Worm (Caenorhabditis elegans) whole organism, late embryonic: ENCODE results near the gene F28A10.7.

Experiments
- C08G9.2 ChIP-seq: sonication (generic microtip); optimal IDR thresholded peaks from 2 replicates; lab custom pipeline; 2016; ENCODE audit warnings: mild to moderate bottlenecking, missing genetic modification characterization, moderate library complexity, missing compliant biosample characterization
- C38D4.7 ChIP-seq: fragments of 200-800 bp; sonication (Bioruptor generic); optimal IDR thresholded peaks from 2 replicates; lab custom pipeline; 2018; ENCODE audit warnings: mild to moderate bottlenecking, missing genetic modification characterization, moderate library complexity, missing compliant biosample characterization
- F13H6.1 ChIP-seq: sonication (generic microtip); optimal IDR thresholded peaks from 2 replicates; lab custom pipeline; 2016; ENCODE audit warnings: missing genetic modification characterization, missing compliant biosample characterization
- K02D7.2 ChIP-seq: sonication (generic microtip); optimal IDR thresholded peaks from 2 replicates; lab custom pipeline; 2017; ENCODE audit warnings: mild to moderate bottlenecking, missing genetic modification characterization, missing compliant biosample characterization
- K09A11.1 ChIP-seq: sonication (generic microtip); optimal IDR thresholded peaks from 2 replicates; lab custom pipeline; 2017; ENCODE audit warnings: antibody characterized with exemption, mild to moderate bottlenecking, missing genetic modification characterization, missing compliant biosample characterization; ENCODE audit not compliant: insufficient read depth
- T23F11.4 ChIP-seq: fragments of 200-800 bp; sonication (Bioruptor generic); optimal IDR thresholded peaks from 2 replicates; lab custom pipeline; 2018; ENCODE audit warnings: mild to moderate bottlenecking, missing genetic modification characterization, missing compliant biosample characterization
- ahr-1 ChIP-seq: sonication (generic microtip); optimal IDR thresholded peaks from 2 replicates; lab custom pipeline; 2016; ENCODE audit warnings: missing genetic modification characterization, missing compliant biosample characterization
- ama-1 ChIP-seq: fragments of 150-350 bp; optimal IDR thresholded peaks from 2 replicates; lab custom pipeline; 2014
- ceh-14 ChIP-seq: sonication (generic microtip); optimal IDR thresholded peaks from 2 replicates; lab custom pipeline; 2016; ENCODE audit warnings: missing genotype, missing genetic modification characterization, missing compliant biosample characterization
- ceh-2 ChIP-seq: sonication (generic microtip); optimal IDR thresholded peaks from 2 replicates; lab custom pipeline; 2016; ENCODE audit warnings: missing genotype, missing genetic modification characterization, missing compliant biosample characterization
- ceh-31 ChIP-seq: sonication (generic microtip); optimal IDR thresholded peaks from 2 replicates; lab custom pipeline; 2016; ENCODE audit warnings: missing genetic modification characterization, missing compliant biosample characterization
- ceh-45 ChIP-seq: fragments of 200-800 bp; sonication (Bioruptor generic); IDR thresholded peaks from 2 replicates; pipeline ENCODE4 v1.3.6; 2022; ENCODE audit warnings: missing genetic modification reagents, missing genetic modification characterization, missing compliant biosample characterization
- ceh-48 ChIP-seq: sonication (generic microtip); optimal IDR thresholded peaks from 2 replicates; lab custom pipeline; 2016; ENCODE audit warnings: missing genetic modification characterization, inconsistent platforms, missing compliant biosample characterization
- ceh-6 ChIP-seq: fragments of 200-800 bp; sonication (Bioruptor generic); optimal IDR thresholded peaks from 2 replicates; lab custom pipeline; 2018; ENCODE audit warnings: mild to moderate bottlenecking, missing genetic modification characterization, missing compliant biosample characterization
- che-1 ChIP-seq: sonication (generic microtip); optimal IDR thresholded peaks from 2 replicates; lab custom pipeline; 2016; ENCODE audit warnings: mild to moderate bottlenecking, missing genetic modification characterization, missing compliant biosample characterization
- dmd-4 ChIP-seq: sonication (generic microtip); optimal IDR thresholded peaks from 2 replicates; lab custom pipeline; 2016; ENCODE audit warnings: borderline replicate concordance, missing genetic modification characterization, missing compliant biosample characterization
- dve-1 ChIP-seq: sonication (generic microtip); optimal IDR thresholded peaks from 2 replicates; lab custom pipeline; 2017; ENCODE audit warnings: antibody characterized with exemption, mild to moderate bottlenecking, missing genetic modification characterization, missing compliant biosample characterization
- elt-2 ChIP-seq: sonication (generic microtip); optimal IDR thresholded peaks from 2 replicates; lab custom pipeline; 2016; ENCODE audit warnings: missing genetic modification reagents, missing genetic modification characterization, missing compliant biosample characterization
- ets-4 ChIP-seq: sonication (generic microtip); optimal IDR thresholded peaks from 2 replicates; lab custom pipeline; 2016; ENCODE audit warnings: missing genetic modification characterization, missing compliant biosample characterization
- eyg-1 ChIP-seq: sonication (generic microtip); optimal IDR thresholded peaks from 2 replicates; lab custom pipeline; 2016; ENCODE audit warnings: missing genotype, missing genetic modification characterization, missing compliant biosample characterization
- fkh-10 ChIP-seq: fragments of 150-350 bp; optimal IDR thresholded peaks from 2 replicates; lab custom pipeline; 2014; ENCODE audit warnings: missing biosample characterization, missing genetic modification reagents, missing genetic modification characterization
- hlh-8 ChIP-seq: sonication (generic microtip); optimal IDR thresholded peaks from 2 replicates; lab custom pipeline; 2016; ENCODE audit warnings: missing genotype, missing genetic modification characterization, missing compliant biosample characterization
- npax-4 ChIP-seq: sonication (generic microtip); optimal IDR thresholded peaks from 2 replicates; lab custom pipeline; 2016; ENCODE audit warnings: missing genetic modification characterization, missing compliant biosample characterization
- pag-3 ChIP-seq: sonication (generic microtip); optimal IDR thresholded peaks from 2 replicates; lab custom pipeline; 2016; ENCODE audit warnings: missing compliant biosample characterization, missing genetic modification characterization, borderline replicate concordance
- pqm-1 ChIP-seq: sonication (generic microtip); optimal IDR thresholded peaks from 2 replicates; lab custom pipeline; 2016; ENCODE audit warnings: missing genetic modification characterization, missing compliant biosample characterization
- pros-1 ChIP-seq: fragments of 150-350 bp; optimal IDR thresholded peaks from 2 replicates; lab custom pipeline; 2014; ENCODE audit warnings: missing biosample characterization, missing genetic modification reagents, missing genetic modification characterization
- ref-2 ChIP-seq: sonication (generic microtip); optimal IDR thresholded peaks from 2 replicates; lab custom pipeline; 2016; ENCODE audit warnings: missing genetic modification characterization, missing compliant biosample characterization
- rnt-1 ChIP-seq: sonication (generic microtip); optimal IDR thresholded peaks from 2 replicates; lab custom pipeline; 2016; ENCODE audit warnings: missing genetic modification characterization, missing compliant biosample characterization
- sox-4 ChIP-seq: sonication (generic microtip); optimal IDR thresholded peaks from 2 replicates; lab custom pipeline; 2017; ENCODE audit warnings: mild to moderate bottlenecking, missing genetic modification characterization, inconsistent platforms, missing compliant biosample characterization
- ttx-3 ChIP-seq: sonication (generic microtip); optimal IDR thresholded peaks from 2 replicates; lab custom pipeline; 2016; ENCODE audit warnings: missing genetic modification reagents, missing genetic modification characterization, missing compliant biosample characterization
- unc-3 ChIP-seq, 2 experiments: fragments of 200-800 bp in 1 of 2; sonication (Bioruptor generic) in 1 of 2; sonication (generic microtip) in 1 of 2; conservative IDR thresholded peaks in 1 of 2; optimal IDR thresholded peaks in 1 of 2; 2 replicates each; pipeline versions ENCODE4 v1.3.6 to Lab custom; 2016 to 2022; ENCODE audit warnings: missing compliant biosample characterization in 2 of 2, missing genetic modification characterization in 2 of 2, missing genetic modification reagents in 1 of 2
- unc-42 ChIP-seq: sonication (generic microtip); optimal IDR thresholded peaks from 2 replicates; lab custom pipeline; 2016; ENCODE audit warnings: missing genotype, missing genetic modification characterization, missing compliant biosample characterization
- unc-55 ChIP-seq: sonication (generic microtip); optimal IDR thresholded peaks from 2 replicates; lab custom pipeline; 2017; ENCODE audit warnings: missing biosample characterization, missing genetic modification reagents, missing genetic modification characterization
- unc-86 ChIP-seq: sonication (generic microtip); optimal IDR thresholded peaks from 2 replicates; lab custom pipeline; 2016; ENCODE audit warnings: missing genetic modification characterization, missing compliant biosample characterization
- zip-5 ChIP-seq: sonication (generic microtip); optimal IDR thresholded peaks from 2 replicates; lab custom pipeline; 2016; ENCODE audit warnings: missing genetic modification characterization, missing compliant biosample characterization

The F28A10.7 gene

DNA sequence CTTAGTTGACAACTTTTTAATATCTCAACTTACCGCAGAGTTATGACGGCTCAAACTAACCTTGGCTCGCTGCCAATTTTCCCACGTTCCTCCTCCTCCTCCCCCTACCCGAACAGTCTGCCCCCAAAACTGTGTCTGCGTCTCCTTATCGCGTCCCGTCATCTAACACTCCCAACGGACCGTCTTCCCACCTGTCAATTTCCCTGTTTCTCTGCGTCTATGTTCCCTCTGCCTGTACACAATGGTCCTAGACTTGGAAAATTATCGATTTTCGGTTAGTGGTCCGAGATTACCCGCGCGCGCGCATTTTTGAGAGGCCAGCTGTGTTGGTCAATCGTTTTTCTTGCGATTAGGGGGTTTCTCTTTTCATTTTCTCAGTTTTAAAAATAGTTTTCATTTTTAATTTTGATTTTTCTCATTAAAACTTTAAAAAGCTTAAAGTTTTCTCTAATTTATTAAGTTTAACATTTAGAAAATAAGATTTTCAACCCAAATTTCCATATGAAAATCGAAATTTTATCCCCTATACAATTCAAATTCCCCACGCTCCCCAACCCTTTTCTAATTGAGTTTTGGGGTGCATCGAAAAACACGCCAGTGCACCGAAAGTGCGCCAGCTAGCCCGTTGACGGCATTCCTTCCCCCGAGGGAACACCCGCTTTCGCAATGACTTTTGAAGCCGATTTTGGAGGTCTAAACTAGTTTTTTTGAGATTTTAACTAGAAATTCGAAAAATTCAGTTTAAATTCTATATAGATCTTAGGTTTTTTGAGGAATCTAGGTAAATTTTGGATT is 27.7 kb upstream of the F28A10.7 start, which contains the start of gene alg-2:
alg-2 (plus strand) TSS at position 220 of the 795 bp plus-strand sequence.
- peak; percentile 53 for TF ChIP-seq elt-2 (tag; lab: Kevin White, UChicago)
- TF ChIP-seq unc-42: peak; percentile 91
- TF ChIP-seq pqm-1 (tag; lab: Kevin White, UChicago): no peak
- peak; percentile 15 for TF ChIP-seq ets-4
- no peak for TF ChIP-seq pros-1 (tag; lab: Kevin White, UChicago)
- no peak for TF ChIP-seq rnt-1 (tag; lab: Kevin White, UChicago)
- TF ChIP-seq unc-55 (GFP tag; lab: Kevin White, UChicago): peak; percentile 28
- TF ChIP-seq ama-1 (lab: Kevin White, UChicago): no peak
- TF ChIP-seq ceh-48 (tag; lab: Kevin White, UChicago): peak; percentile 67
- TF ChIP-seq ahr-1: no peak
- peak; percentile 27 for TF ChIP-seq K02D7.2 (tag; lab: Kevin White, UChicago)
- peak; percentile 1 for TF ChIP-seq ceh-31 (tag; lab: Kevin White, UChicago)
- TF ChIP-seq ceh-2 (tag; lab: Kevin White, UChicago): no peak
- TF ChIP-seq unc-3 (GFP tag; conservative IDR thresholded peaks at IDR 0.05; lab: Robert Waterston, UW): peak; percentile 48; the same call in 1 of the 2 replicates
- peak; percentile 82 for TF ChIP-seq unc-3 (tag; optimal IDR thresholded peaks at IDR 0.05; lab: Kevin White, UChicago)
- no peak for TF ChIP-seq npax-4 (tag; lab: Kevin White, UChicago)
- TF ChIP-seq che-1 (tag; lab: Kevin White, UChicago): peak; percentile 26
- no peak for TF ChIP-seq zip-5 (tag; lab: Kevin White, UChicago)
- peak; percentile 52 for TF ChIP-seq ref-2 (tag; lab: Kevin White, UChicago)
- no peak for TF ChIP-seq unc-86 (tag; lab: Kevin White, UChicago)
- no peak for TF ChIP-seq K09A11.1 (tag; lab: Kevin White, UChicago)
- no peak for TF ChIP-seq dmd-4 (tag; lab: Kevin White, UChicago)
- peak; percentile 7 for TF ChIP-seq ceh-14
- no peak for TF ChIP-seq eyg-1
- TF ChIP-seq ceh-6 (GFP tag; lab: Kevin White, UChicago): no peak

DNA sequence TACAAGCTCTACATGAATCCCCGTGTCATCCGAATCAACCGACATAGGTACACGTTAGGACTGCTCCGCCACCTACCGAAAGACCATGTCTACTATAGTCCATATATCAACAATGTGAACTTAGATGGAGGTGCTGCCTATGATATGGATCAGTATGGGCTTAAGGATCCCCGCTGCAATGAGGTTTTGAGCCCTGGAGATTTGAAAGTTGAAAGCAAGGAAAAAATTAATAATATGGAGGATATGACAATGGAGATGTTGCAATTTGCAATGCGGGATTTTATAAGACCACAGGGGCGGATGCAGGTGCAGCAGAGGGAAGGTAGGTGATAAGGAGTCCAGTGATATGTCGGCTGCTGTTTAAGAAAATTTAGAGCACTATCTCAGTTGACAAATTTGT is 23.8 kb upstream of the F28A10.7 start:
- TF ChIP-seq hlh-8 (tag; lab: Kevin White, UChicago) (no peak), ceh-45 (GFP tag; lab: Robert Waterston, UW) (no peak), ceh-6 (GFP tag; lab: Kevin White, UChicago) (no peak), unc-3 (GFP tag; conservative IDR thresholded peaks at IDR 0.05; lab: Robert Waterston, UW) (no peak), unc-3 (tag; optimal IDR thresholded peaks at IDR 0.05; lab: Kevin White, UChicago) (no peak), pag-3 (tag; lab: Kevin White, UChicago) (no peak), ama-1 (lab: Kevin White, UChicago) (no peak), che-1 (tag; lab: Kevin White, UChicago) (no peak), dmd-4 (tag; lab: Kevin White, UChicago) (no peak), ref-2 (tag; lab: Kevin White, UChicago) (no peak), unc-42 (no peak), C08G9.2 (tag; lab: Kevin White, UChicago) (no peak), F13H6.1 (no peak), dve-1 (tag; lab: Kevin White, UChicago) (no peak), fkh-10 (GFP tag; lab: Kevin White, UChicago) (no peak), ttx-3 (tag; lab: Kevin White, UChicago) (no peak), sox-4 (tag; lab: Kevin White, UChicago) (no peak), T23F11.4 (GFP tag; lab: Kevin White, UChicago) (no peak), C38D4.7 (GFP tag; lab: Kevin White, UChicago) (no peak)
